Worm (Caenorhabditis elegans) whole organism, young adult: ENCODE data around the gene kbp-2.

Experiments used
- C06A6.2 ChIP-seq: fragments of 200-800 bp; sonication (Bioruptor generic); conservative IDR thresholded peaks from 2 replicates; pipeline ENCODE4 v1.3.6; 2022; ENCODE audit warnings: missing genetic modification characterization, missing compliant biosample characterization
- Y53G8AR.9 ChIP-seq: fragments of 200-800 bp; sonication (Bioruptor generic); conservative IDR thresholded peaks from 2 replicates; pipeline ENCODE4 v1.3.6; 2022; ENCODE audit warnings: missing genetic modification reagents, missing genetic modification characterization, missing compliant biosample characterization
- pha-4 ChIP-seq: fragments of 150-350 bp; sonication (generic microtip); optimal IDR thresholded peaks from 2 replicates; lab custom pipeline; 2014; ENCODE audit warnings: missing biosample characterization, missing genetic modification reagents, missing genetic modification characterization

- TF ChIP-seq pha-4 (tag; lab: Kevin White, UChicago) (no peak), C06A6.2 (GFP tag; lab: Robert Waterston, UW) (no peak), Y53G8AR.9 (no peak)
Observed at ce11 chrIII:4863127-4863526, 40.6 kb downstream of the kbp-2 start, which contains the start of gene coq-8.
